Worm (Caenorhabditis elegans): ENCODE data around the gene fbxc-33.
"Not testable (repeated sequence)": the region's sequence is repeated elsewhere in the genome, so short reads cannot be mapped to it uniquely, and the experiment has no call there.

DNA sequence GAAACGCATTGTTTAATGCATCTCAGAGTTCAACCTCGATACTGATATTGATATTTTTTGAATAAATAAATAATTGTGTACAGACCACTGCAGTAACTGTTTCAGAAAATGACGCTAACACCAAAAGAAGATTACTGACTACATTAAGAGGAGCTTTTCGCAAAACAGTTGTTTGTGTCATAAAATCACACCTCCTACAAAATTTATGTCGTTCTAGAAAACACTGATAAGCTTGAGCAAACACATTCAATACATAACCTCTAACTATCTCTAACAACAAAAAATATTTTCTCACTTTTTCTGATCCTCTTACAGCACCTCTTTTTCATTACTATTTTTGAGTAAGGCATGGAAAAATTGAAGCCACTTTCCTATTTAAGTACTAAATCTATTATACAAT is 41.2 kb downstream of the fbxc-33 start, which contains the start of gene fbxc-7:
- TF ChIP-seq lsy-2 (tag; optimal IDR thresholded peaks at IDR 0.05); pha-4 (tag; optimal IDR thresholded peaks at IDR 0.05); snpc-4 (tag; optimal IDR thresholded peaks at IDR 0.05); unc-62 (GFP tag; optimal IDR thresholded peaks at IDR 0.05); nhr-76 (tag; optimal IDR thresholded peaks at IDR 0.05); elt-3 (tag; optimal IDR thresholded peaks at IDR 0.05): not testable (repeated sequence)
